Fruit fly (Drosophila melanogaster): Measurements from ENCODE around the gene Msp300.

DNA sequence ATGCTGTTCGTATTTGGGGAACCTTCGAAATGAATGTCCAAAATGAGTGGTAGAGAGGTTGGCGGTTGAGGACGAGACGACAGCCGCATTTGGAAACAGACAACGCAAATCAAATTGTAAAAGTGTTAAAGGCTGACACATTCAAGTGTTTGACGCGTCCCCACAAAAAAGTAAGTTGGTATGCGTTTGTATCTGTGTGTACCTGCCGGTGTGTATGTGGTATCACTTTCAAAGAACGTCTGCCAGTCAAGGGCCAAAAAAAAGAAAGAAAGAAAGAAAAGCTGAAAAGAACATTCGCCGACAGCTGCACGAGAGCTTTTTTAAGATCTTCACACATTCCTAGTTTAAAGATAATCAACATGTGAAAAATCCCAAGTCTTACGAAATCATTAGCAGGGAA lies 147.1 kb downstream of the Msp300 start:
- TF ChIP-seq CG8478 (optimal IDR thresholded peaks at IDR 0.05) (no peak), CTCF (optimal IDR thresholded peaks at IDR 0.05) (no peak)

All from S2 (cell line).